Worm (Caenorhabditis elegans) whole organism, midembryonic: ENCODE results near the gene ZK262.9.

ENCODE experiments used
- T22C8.4 ChIP-seq: fragments of 200-800 bp; sonication (Bioruptor generic); IDR thresholded peaks from 2 replicates; pipeline ENCODE4 v1.3.6; 2022; ENCODE audit warnings: missing genetic modification characterization, missing compliant biosample characterization
- cog-1 ChIP-seq: sonication (generic microtip); optimal IDR thresholded peaks from 2 replicates; lab custom pipeline; 2016; ENCODE audit warnings: missing genetic modification characterization, missing compliant biosample characterization
- flt-1 ChIP-seq: fragments of 200-800 bp; sonication (Bioruptor generic); IDR thresholded peaks from 2 replicates; pipeline ENCODE4 v1.3.6; 2022; ENCODE audit warnings: missing genetic modification characterization, missing compliant biosample characterization
- klf-2 ChIP-seq: fragments of 200-800 bp; sonication (Bioruptor generic); conservative IDR thresholded peaks from 2 replicates; pipeline ENCODE4 v1.3.6; 2022; ENCODE audit warnings: missing genetic modification reagents, missing genetic modification characterization, missing compliant biosample characterization
- med-1 ChIP-seq: sonication (generic microtip); optimal IDR thresholded peaks from 2 replicates; lab custom pipeline; 2017; ENCODE audit warnings: missing genetic modification characterization, mild to moderate bottlenecking, missing compliant biosample characterization, antibody characterized with exemption, missing genetic modification reagents; ENCODE audit not compliant: insufficient read depth
- ref-1 ChIP-seq: fragments of 200-800 bp; sonication (Bioruptor generic); conservative IDR thresholded peaks from 2 replicates; pipeline ENCODE4 v1.3.6; 2022; ENCODE audit warnings: missing genetic modification reagents, missing genetic modification characterization, missing compliant biosample characterization
- tab-1 ChIP-seq: fragments of 200-800 bp; sonication (Bioruptor generic); IDR thresholded peaks from 2 replicates; pipeline ENCODE4 v1.3.6; 2022; ENCODE audit warnings: missing genetic modification characterization, missing compliant biosample characterization
- ztf-23 ChIP-seq: fragments of 200-800 bp; sonication (Bioruptor generic); IDR thresholded peaks from 2 replicates; pipeline ENCODE4 v1.3.6; 2022; ENCODE audit warnings: missing genetic modification reagents, missing genetic modification characterization, missing compliant biosample characterization
- ztf-29 ChIP-seq: fragments of 200-800 bp; sonication (Bioruptor generic); IDR thresholded peaks from 2 replicates; pipeline ENCODE4 v1.3.6; 2022; ENCODE audit warnings: missing genetic modification reagents, missing genetic modification characterization, missing compliant biosample characterization

ZK262.9 gene

ce11 chrV:18461200-18461728, 21.7 kb downstream of the ZK262.9 start, which contains the start of gene ZK228.3:
ZK228.3 (minus strand) TSS chrV:18461250.
- TF ChIP-seq cog-1 (tag; lab: Kevin White, UChicago) (no peak), flt-1 (GFP tag; lab: Robert Waterston, UW) (no peak), ref-1 (GFP tag; lab: Robert Waterston, UW) (no peak), ztf-29 (no peak), ztf-23 (GFP tag; lab: Robert Waterston, UW) (no peak), med-1 (GFP tag; lab: Kevin White, UChicago) (no peak), klf-2 (no peak), tab-1 (GFP tag; lab: Robert Waterston, UW) (no peak), T22C8.4 (GFP tag; lab: Robert Waterston, UW) (no peak)

DNA sequence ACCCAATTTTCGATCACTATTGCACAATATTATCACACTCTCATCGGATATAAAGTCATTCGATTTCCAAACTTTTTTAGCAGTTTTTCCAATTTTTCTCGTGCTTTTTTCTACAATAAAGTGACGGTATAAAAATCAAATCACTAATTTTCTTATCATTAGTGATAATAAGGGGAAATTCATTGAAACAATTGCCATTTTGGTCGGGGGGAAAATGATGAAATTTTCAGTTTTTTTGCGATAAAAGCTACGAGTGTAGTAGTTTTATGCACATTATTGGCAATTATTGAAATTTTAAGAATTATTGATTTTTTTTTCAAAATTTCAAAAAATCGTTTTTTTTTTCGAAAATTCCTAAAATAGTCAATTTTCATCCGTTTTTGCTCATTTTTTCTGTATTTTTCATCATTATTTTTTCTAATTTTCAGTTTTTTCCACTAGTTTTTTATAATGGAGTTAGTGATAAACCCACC, 22.8 kb downstream of the ZK262.9 start, which contains the start of gene ZK228.4:
Gene ZK228.4, plus strand, starts transcription at position 423 of the 473 bp plus-strand sequence.
- TF ChIP-seq flt-1 (GFP tag; lab: Robert Waterston, UW) (no peak), cog-1 (tag; lab: Kevin White, UChicago) (no peak), med-1 (GFP tag; lab: Kevin White, UChicago) (no peak), ref-1 (GFP tag; lab: Robert Waterston, UW) (no peak), klf-2 (no peak), tab-1 (GFP tag; lab: Robert Waterston, UW) (no peak), T22C8.4 (GFP tag; lab: Robert Waterston, UW) (no peak), ztf-23 (GFP tag; lab: Robert Waterston, UW) (no peak), ztf-29 (no peak)

DNA sequence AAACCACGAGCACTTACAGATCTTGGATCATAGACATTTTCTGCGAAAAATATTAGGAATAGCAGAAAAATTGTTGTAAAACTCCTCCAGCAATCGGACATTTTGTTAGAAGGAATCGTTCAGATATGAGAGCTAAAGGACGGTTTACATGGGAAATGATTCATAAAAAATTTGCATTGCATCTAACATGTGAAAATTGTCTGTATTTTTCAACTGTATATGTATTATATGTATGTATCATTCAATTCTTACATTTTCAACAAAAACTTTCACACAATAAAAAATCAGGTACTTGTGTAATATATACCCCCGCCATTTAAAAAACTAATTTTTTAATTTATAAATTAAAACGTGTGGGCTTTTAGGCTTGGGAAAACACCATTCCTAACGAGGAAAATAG, 28.5 kb downstream of the ZK262.9 start, which contains the start of gene ZK228.13:
Gene ZK228.13, minus strand, starts transcription at position 101 of the 400 bp plus-strand sequence.
- no peak for TF ChIP-seq tab-1 (GFP tag; lab: Robert Waterston, UW)
- TF ChIP-seq ref-1 (GFP tag; lab: Robert Waterston, UW) = no peak
- no peak for TF ChIP-seq T22C8.4 (GFP tag; lab: Robert Waterston, UW)
- no peak for TF ChIP-seq ztf-23 (GFP tag; lab: Robert Waterston, UW)
- TF ChIP-seq klf-2 = no peak

- no peak for TF ChIP-seq ztf-23 (GFP tag; lab: Robert Waterston, UW)
These were observed 33.8 kb downstream of the ZK262.9 start, which contains the start of gene srh-182 for ce11 chrV:18473415-18473814. srh-182 (minus strand) TSS chrV:18473515.

- TF ChIP-seq ztf-23 (GFP tag; lab: Robert Waterston, UW) = no peak
- no peak for TF ChIP-seq ref-1 (GFP tag; lab: Robert Waterston, UW)
- no peak for TF ChIP-seq ztf-29
- no peak for TF ChIP-seq cog-1 (tag; lab: Kevin White, UChicago)
These were observed 34.7 kb downstream of the ZK262.9 start, which contains the start of gene srh-181 for ce11 chrV:18474223-18474622. srh-181 (plus strand) TSS chrV:18474523.

DNA sequence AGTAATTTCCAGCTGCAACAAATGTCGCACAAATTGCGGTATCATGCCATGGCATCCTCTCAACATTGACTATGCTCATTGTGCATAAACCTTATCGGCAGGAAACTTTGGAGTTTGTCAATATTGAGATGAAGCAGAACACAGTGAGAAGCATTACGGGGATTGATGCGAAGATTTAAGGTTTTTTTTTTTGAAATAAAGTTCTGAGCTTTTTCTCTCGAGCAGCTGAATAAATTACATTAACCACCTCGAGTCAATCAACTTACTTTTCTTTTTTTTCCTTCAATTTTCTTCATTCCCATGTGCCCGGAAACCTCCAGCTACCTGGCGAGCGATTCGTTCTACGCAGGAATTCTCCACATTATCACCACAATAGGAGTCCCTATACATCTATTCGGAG, 36.5 kb downstream of the ZK262.9 start, which contains the start of gene srh-179:
Gene srh-179, plus strand, starts transcription at position 301 of the 400 bp plus-strand sequence.
- TF ChIP-seq klf-2 (no peak), flt-1 (GFP tag; lab: Robert Waterston, UW) (no peak), ztf-23 (GFP tag; lab: Robert Waterston, UW) (no peak), T22C8.4 (GFP tag; lab: Robert Waterston, UW) (no peak), tab-1 (GFP tag; lab: Robert Waterston, UW) (no peak), med-1 (GFP tag; lab: Kevin White, UChicago) (no peak), ref-1 (GFP tag; lab: Robert Waterston, UW) (no peak), cog-1 (tag; lab: Kevin White, UChicago) (no peak), ztf-29 (no peak)

DNA sequence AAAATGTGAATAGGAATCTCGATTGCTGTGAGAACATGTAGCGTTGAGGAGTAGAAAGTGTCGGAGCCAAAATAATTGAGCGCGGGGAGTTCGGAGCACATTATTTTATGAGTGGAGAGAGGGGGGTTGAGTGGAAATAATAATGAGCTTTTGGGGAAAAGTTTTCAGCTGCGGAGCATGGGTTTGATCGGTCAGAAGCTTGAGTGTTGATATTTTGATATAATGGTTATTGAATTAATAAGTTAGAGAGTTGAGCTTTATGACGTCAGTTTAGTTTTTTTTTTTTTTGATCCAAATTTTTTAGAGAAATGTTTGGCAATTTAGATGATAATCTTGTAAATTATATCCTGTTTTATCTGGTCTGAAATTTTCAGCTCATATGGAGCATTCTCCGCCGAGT, 40.7 kb downstream of the ZK262.9 start, which contains the start of gene srh-178:
Gene srh-178, minus strand, starts transcription at position 101 of the 400 bp plus-strand sequence.
- TF ChIP-seq flt-1 (GFP tag; lab: Robert Waterston, UW) (no peak), med-1 (GFP tag; lab: Kevin White, UChicago) (no peak), tab-1 (GFP tag; lab: Robert Waterston, UW) (no peak), ztf-23 (GFP tag; lab: Robert Waterston, UW) (no peak), ztf-29 (no peak), T22C8.4 (GFP tag; lab: Robert Waterston, UW) (no peak), klf-2 (no peak), cog-1 (tag; lab: Kevin White, UChicago) (no peak), ref-1 (GFP tag; lab: Robert Waterston, UW) (no peak)

DNA sequence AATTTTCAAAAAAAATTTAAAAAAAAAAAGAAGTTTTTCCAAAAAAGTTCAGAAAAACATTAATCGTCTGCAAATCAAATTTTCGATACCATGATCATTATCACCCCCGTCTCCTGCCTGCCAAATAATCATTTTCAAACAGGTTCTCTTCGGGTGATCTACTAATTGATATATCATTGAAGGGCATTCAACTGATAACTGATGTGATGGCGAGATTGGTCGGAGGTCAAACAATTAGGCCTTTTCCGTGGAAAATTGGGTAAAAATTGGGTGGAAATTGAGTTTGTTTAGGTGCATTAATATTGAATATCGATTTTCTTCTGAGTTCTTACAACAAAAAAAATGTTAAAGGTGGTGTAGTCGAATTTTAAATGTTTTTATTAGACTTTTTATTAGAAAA, 47.6 kb downstream of the ZK262.9 start, which contains the start of gene Y51A2D.18:
Gene Y51A2D.18, minus strand, starts transcription at position 101 of the 400 bp plus-strand sequence.
- no peak for TF ChIP-seq med-1 (GFP tag; lab: Kevin White, UChicago)
- TF ChIP-seq ref-1 (GFP tag; lab: Robert Waterston, UW) = no peak
- TF ChIP-seq ztf-23 (GFP tag; lab: Robert Waterston, UW) = no peak
- no peak for TF ChIP-seq tab-1 (GFP tag; lab: Robert Waterston, UW)
- TF ChIP-seq cog-1 (tag; lab: Kevin White, UChicago) = no peak
- no peak for TF ChIP-seq T22C8.4 (GFP tag; lab: Robert Waterston, UW)
- no peak for TF ChIP-seq ztf-29
- no peak for TF ChIP-seq flt-1 (GFP tag; lab: Robert Waterston, UW)
- no peak for TF ChIP-seq klf-2

DNA sequence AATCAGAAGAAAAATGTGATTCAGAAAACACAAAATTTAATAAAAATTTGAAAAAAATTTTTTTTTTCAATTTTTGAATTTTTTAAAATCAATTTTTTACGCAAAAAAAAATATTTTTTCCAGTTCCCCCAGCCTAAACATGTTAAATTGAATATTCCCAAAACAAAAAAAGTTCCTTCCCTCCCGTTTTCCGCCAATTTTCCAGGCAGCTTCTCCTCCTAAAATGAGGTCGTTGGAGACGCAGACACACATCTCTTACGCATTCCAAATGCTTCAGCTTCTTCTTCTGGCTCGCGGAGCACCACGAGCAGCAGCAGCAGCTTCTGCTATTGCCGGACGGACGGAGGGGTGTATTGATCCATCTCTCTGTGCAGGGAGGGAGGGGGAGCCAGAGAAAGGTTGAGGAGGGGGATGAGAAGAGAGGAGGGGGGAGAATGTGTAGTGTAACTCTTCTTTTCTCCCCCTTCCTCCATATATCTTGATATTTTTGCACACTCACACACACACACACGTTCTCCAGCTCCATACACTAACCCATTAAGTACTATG, 50.8 kb downstream of the ZK262.9 start:
- TF ChIP-seq ztf-23 (GFP tag; lab: Robert Waterston, UW) (0 out of 2 replicates have a peak, but pooled peaks have one; percentile 60), ztf-29 (no peak), flt-1 (GFP tag; lab: Robert Waterston, UW) (no peak), ref-1 (GFP tag; lab: Robert Waterston, UW) (no peak), klf-2 (no peak), cog-1 (tag; lab: Kevin White, UChicago) (peak; percentile 8), med-1 (GFP tag; lab: Kevin White, UChicago) (no peak), T22C8.4 (GFP tag; lab: Robert Waterston, UW) (peak; percentile 66), tab-1 (GFP tag; lab: Robert Waterston, UW) (0 out of 2 replicates have a peak, but pooled peaks have one; percentile 4)
